Fruit fly (Drosophila melanogaster) whole organism, wandering third instar larva: ENCODE results near the gene Rab9.

ENCODE experiments used
- CG32264 ChIP-seq: fragments of 200-800 bp; sonication (Bioruptor generic); optimal IDR thresholded peaks from 2 replicates; lab custom pipeline; 2016; ENCODE audit warnings: missing biosample characterization, missing genetic modification characterization
- CG9705 ChIP-seq: fragments of 200-800 bp; sonication (Bioruptor generic); optimal IDR thresholded peaks from 2 replicates; lab custom pipeline; 2018; ENCODE audit warnings: missing biosample characterization, mild to moderate bottlenecking, missing genetic modification characterization
- CrebA ChIP-seq: fragments of 200-800 bp; sonication (Bioruptor generic); optimal IDR thresholded peaks from 2 replicates; lab custom pipeline; 2016; ENCODE audit warnings: missing biosample characterization, mild to moderate bottlenecking, missing genetic modification characterization, borderline replicate concordance
- Dfd ChIP-seq: fragments of >200 bp; optimal IDR thresholded peaks from 2 replicates; lab custom pipeline; 2017; ENCODE audit warnings: missing biosample characterization, missing genetic modification characterization
- Dif ChIP-seq: fragments of 200-275, 200-300 bp; sonication (Bioruptor generic); optimal IDR thresholded peaks from 2 replicates; lab custom pipeline; 2018; ENCODE audit warnings: missing biosample characterization, missing genetic modification characterization; ENCODE audit not compliant: partially characterized antibody
- GATAd ChIP-seq: sonication (Bioruptor generic); optimal IDR thresholded peaks from 2 replicates; lab custom pipeline; 2016; ENCODE audit warnings: missing biosample characterization, missing genetic modification characterization
- HLH106 ChIP-seq: fragments of 200-800 bp; optimal IDR thresholded peaks from 3 replicates; lab custom pipeline; 2019; ENCODE audit warnings: missing biosample characterization, mild to moderate bottlenecking, missing genetic modification characterization, moderate library complexity
- Hnf4 ChIP-seq: fragments of 200-800 bp; sonication (Bioruptor generic); optimal IDR thresholded peaks from 2 replicates; lab custom pipeline; 2016; ENCODE audit warnings: missing biosample characterization, mild to moderate bottlenecking, missing genetic modification characterization
- Hr78 ChIP-seq: fragments of >200 bp; optimal IDR thresholded peaks from 2 replicates; lab custom pipeline; 2017; ENCODE audit warnings: missing biosample characterization, missing genetic modification characterization
- Hr83 ChIP-seq: fragments of 200-300 bp; sonication (Bioruptor generic); optimal IDR thresholded peaks from 2 replicates; lab custom pipeline; 2016; ENCODE audit warnings: missing biosample characterization, mild to moderate bottlenecking, missing genetic modification characterization, moderate library complexity; ENCODE audit not compliant: poor library complexity, severe bottlenecking
- Jra ChIP-seq: sonication (Bioruptor generic); optimal IDR thresholded peaks from 2 replicates; lab custom pipeline; 2016; ENCODE audit warnings: missing biosample characterization, missing genetic modification characterization
- Myc ChIP-seq: fragments of >200 bp; optimal IDR thresholded peaks from 2 replicates; lab custom pipeline; 2017
- N ChIP-seq: fragments of >200 bp; optimal IDR thresholded peaks from 2 replicates; lab custom pipeline; 2018; ENCODE audit warnings: missing biosample characterization, missing external identifiers, missing genetic modification characterization
- OdsH ChIP-seq: fragments of 200-800 bp; sonication (Bioruptor generic); optimal IDR thresholded peaks from 2 replicates; lab custom pipeline; 2016; ENCODE audit warnings: missing biosample characterization, mild to moderate bottlenecking, missing genetic modification characterization
- Rel ChIP-seq, 2 experiments: fragments of 200-800 bp; sonication (Bioruptor generic) in 1 of 2; optimal IDR thresholded peaks; 2 replicates in 1 of 2; 3 replicates in 1 of 2; lab custom pipeline; 2016 to 2019; ENCODE audit warnings: mild to moderate bottlenecking in 2 of 2, missing biosample characterization in 2 of 2, missing genetic modification characterization in 2 of 2, moderate library complexity in 1 of 2
- Sp1 ChIP-seq: fragments of 200-800 bp; sonication (Bioruptor generic); optimal IDR thresholded peaks from 3 replicates; lab custom pipeline; 2019; ENCODE audit warnings: missing biosample characterization, mild to moderate bottlenecking, missing genetic modification characterization, moderate library complexity
- Vsx2 ChIP-seq: fragments of 200-300, 225-300 bp; sonication (Bioruptor generic); optimal IDR thresholded peaks from 2 replicates; lab custom pipeline; 2018; ENCODE audit warnings: missing biosample characterization, missing genetic modification characterization; ENCODE audit not compliant: partially characterized antibody
- br ChIP-seq: fragments of 200-800 bp; sonication (Bioruptor generic); optimal IDR thresholded peaks from 2 replicates; lab custom pipeline; 2016; ENCODE audit warnings: missing biosample characterization, missing genetic modification characterization
- dl ChIP-seq, 2 experiments: fragments of 175-275, 200-275 bp in 1 of 2; fragments of 200-275 bp in 1 of 2; sonication (Bioruptor generic); optimal IDR thresholded peaks; lab custom pipeline; 2018; ENCODE audit warnings: mild to moderate bottlenecking in 2 of 2, missing biosample characterization in 2 of 2, missing genetic modification characterization in 2 of 2, moderate library complexity in 2 of 2; ENCODE audit not compliant: partially characterized antibody in 2 of 2, insufficient read depth in 1 of 2
- dmrt93B ChIP-seq: fragments of 200-800 bp; sonication (Bioruptor generic); optimal IDR thresholded peaks from 2 replicates; lab custom pipeline; 2018; ENCODE audit warnings: missing biosample characterization, mild to moderate bottlenecking, missing genetic modification characterization
- fru ChIP-seq: fragments of 200-800 bp; sonication (Bioruptor generic); optimal IDR thresholded peaks from 3 replicates; lab custom pipeline; 2016; ENCODE audit warnings: missing biosample characterization, mild to moderate bottlenecking, missing genetic modification characterization
- h ChIP-seq: fragments of 200-800 bp; sonication (Bioruptor generic); optimal IDR thresholded peaks from 3 replicates; lab custom pipeline; 2016; ENCODE audit warnings: missing biosample characterization, mild to moderate bottlenecking, missing genetic modification characterization
- jim ChIP-seq: fragments of 175-275, 200-325 bp; sonication (Bioruptor generic); optimal IDR thresholded peaks from 2 replicates; lab custom pipeline; 2016; ENCODE audit warnings: missing biosample characterization, mild to moderate bottlenecking, missing genetic modification characterization
- pan ChIP-seq: fragments of >200 bp; optimal IDR thresholded peaks from 2 replicates; lab custom pipeline; 2017
- psq ChIP-seq: fragments of 200-800 bp; sonication (Bioruptor generic); optimal IDR thresholded peaks from 3 replicates; lab custom pipeline; 2017; ENCODE audit warnings: missing biosample characterization, mild to moderate bottlenecking, missing genetic modification characterization, moderate library complexity
- rgr ChIP-seq: fragments of 200-800 bp; sonication (Bioruptor generic); optimal IDR thresholded peaks from 3 replicates; lab custom pipeline; 2016; ENCODE audit warnings: missing biosample characterization, mild to moderate bottlenecking, missing genetic modification characterization
- tai ChIP-seq: sonication (Bioruptor generic); optimal IDR thresholded peaks from 2 replicates; lab custom pipeline; 2016; ENCODE audit warnings: missing biosample characterization, missing genetic modification characterization
- usp ChIP-seq: fragments of >200 bp; optimal IDR thresholded peaks from 2 replicates; lab custom pipeline; 2017; ENCODE audit warnings: missing biosample characterization, missing genetic modification characterization
- woc ChIP-seq: sonication (Bioruptor generic); optimal IDR thresholded peaks from 2 replicates; lab custom pipeline; 2016; ENCODE audit warnings: missing biosample characterization, mild to moderate bottlenecking, missing genetic modification characterization

Rab9 gene

DNA sequence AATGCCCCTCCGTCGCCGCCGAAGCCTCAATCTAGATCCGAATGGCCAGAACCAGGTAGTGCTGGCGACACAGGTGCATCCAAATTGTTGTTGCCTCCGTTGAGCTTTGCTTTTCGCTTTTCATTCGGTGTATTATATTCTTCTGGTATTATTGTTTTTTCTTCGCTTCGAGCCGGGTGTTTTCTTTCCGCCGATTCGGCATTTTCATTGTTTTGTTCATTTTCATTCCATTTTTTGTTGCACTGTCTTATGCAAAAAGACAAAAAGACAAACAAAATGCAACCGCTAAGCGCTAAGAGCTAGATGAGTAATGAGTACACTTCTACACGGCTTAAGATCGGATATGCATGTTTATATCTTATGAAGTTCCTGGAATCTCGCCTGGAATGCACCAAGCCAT is 39.9 kb downstream of the Rab9 start:
- no peak for TF ChIP-seq GATAd
- no peak for TF ChIP-seq HLH106
- TF ChIP-seq dl (GFP tag; optimal IDR thresholded peaks at IDR 0.05; lab: Kevin White, UChicago; ENCODE audit: insufficient read depth in 1 of 2, partially characterized antibody in 2 of 2): no peak
- no peak for TF ChIP-seq Dif (GFP tag; lab: Kevin White, UChicago)
- no peak for TF ChIP-seq Jra (GFP tag; lab: Kevin White, UChicago)
- no peak for TF ChIP-seq tai (GFP tag; lab: Kevin White, UChicago)

DNA sequence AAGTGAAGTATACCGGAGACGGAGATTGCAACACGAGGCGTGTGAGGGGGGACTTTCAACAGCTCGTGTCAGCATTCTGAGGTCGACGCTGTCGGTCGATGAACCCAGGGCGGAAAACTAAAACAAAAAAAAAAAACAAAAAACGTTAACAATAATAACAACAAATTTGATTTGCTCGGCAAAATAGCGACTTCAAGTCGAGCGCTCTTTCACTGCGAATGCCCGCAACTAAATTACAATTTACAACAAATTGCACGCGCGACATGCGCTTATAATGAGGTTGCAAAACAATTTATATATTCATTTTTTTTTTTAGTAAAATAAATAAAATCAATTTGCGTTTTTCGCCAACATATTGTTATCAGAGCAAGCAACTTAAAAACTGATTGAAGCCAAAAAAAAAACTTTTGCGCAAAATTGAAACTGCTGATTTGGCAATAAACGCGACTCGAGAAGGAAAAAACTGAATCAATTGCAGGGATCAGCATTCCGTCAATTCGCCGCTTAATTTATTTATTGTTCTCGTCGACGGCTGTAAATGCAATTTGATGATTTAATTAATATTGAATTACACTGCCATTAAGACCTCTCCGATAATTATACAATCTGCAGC is 41.1 kb downstream of the Rab9 start:
- no peak for TF ChIP-seq dl (GFP tag; optimal IDR thresholded peaks at IDR 0.05; lab: Kevin White, UChicago; ENCODE audit: insufficient read depth in 1 of 2, partially characterized antibody in 2 of 2)
- no peak for TF ChIP-seq br (GFP tag; lab: Kevin White, UChicago)
- TF ChIP-seq Vsx2: no peak
- TF ChIP-seq pan (lab: Kevin White, UChicago): no peak
- TF ChIP-seq Rel (GFP tag; optimal IDR thresholded peaks at IDR 0.05; lab: Kevin White, UChicago): no peak
- no peak for TF ChIP-seq Rel (tag; optimal IDR thresholded peaks at IDR 0.05; lab: Kevin White, UChicago)
- TF ChIP-seq Jra (GFP tag; lab: Kevin White, UChicago): no peak
- no peak for TF ChIP-seq woc
- no peak for TF ChIP-seq CG9705 (GFP tag; lab: Kevin White, UChicago)
- no peak for TF ChIP-seq jim (GFP tag; lab: Kevin White, UChicago)
- no peak for TF ChIP-seq Hr78 (GFP tag; lab: Kevin White, UChicago)
- TF ChIP-seq Myc (lab: Kevin White, UChicago): no peak
- no peak for TF ChIP-seq N (GFP tag; lab: Kevin White, UChicago)
- no peak for TF ChIP-seq CrebA
- TF ChIP-seq, all 38 proteins: peak for 0

DNA sequence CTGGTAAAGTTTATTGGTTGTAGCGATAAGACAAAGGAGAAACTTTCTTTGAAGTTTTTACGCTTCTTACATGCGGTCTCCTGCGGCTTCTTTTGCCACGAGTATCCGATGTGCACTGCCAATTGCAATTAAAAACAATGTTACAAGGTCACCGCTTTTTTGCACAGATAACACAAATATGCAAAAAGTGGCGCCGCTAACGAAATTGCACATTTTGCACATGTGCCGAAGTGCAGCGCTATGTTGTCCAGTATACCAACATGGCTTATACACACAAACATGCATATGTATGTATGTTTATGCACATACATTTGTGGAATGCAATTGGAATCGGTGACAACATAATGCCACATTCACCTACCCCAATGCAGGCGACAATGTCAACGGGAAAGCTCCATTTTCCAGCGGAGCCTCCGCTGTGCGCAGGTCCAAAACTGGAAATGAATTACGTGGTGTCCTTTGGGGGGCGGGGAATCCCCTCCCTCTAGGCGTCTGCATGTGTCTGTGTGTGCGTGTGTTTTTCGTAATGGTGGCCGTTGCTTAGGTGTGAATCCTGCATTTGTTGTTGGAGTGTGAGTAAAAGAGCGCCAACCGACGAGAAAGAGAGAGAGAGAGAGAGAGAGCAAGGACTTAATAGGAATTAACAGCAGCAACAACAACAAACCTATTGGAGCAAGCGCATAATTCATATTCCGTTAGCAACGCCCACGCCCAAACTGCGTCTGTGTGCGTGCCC is 47.0 kb downstream of the Rab9 start:
- TF ChIP-seq tai (GFP tag; lab: Kevin White, UChicago) (no peak), dl (GFP tag; optimal IDR thresholded peaks at IDR 0.05; lab: Kevin White, UChicago; ENCODE audit: insufficient read depth in 1 of 2, partially characterized antibody in 2 of 2) (no peak), rgr (GFP tag; lab: Kevin White, UChicago) (no peak), psq (no peak), usp (GFP tag; lab: Kevin White, UChicago) (no peak), h (no peak), dmrt93B (GFP tag; lab: Kevin White, UChicago) (no peak), CG9705 (GFP tag; lab: Kevin White, UChicago) (no peak), fru (GFP tag; lab: Kevin White, UChicago) (no peak), Sp1 (GFP tag; lab: Kevin White, UChicago) (no peak), Dfd (GFP tag; lab: Kevin White, UChicago) (no peak), Vsx2 (no peak), Hr78 (GFP tag; lab: Kevin White, UChicago) (no peak), Myc (lab: Kevin White, UChicago) (no peak)

DNA sequence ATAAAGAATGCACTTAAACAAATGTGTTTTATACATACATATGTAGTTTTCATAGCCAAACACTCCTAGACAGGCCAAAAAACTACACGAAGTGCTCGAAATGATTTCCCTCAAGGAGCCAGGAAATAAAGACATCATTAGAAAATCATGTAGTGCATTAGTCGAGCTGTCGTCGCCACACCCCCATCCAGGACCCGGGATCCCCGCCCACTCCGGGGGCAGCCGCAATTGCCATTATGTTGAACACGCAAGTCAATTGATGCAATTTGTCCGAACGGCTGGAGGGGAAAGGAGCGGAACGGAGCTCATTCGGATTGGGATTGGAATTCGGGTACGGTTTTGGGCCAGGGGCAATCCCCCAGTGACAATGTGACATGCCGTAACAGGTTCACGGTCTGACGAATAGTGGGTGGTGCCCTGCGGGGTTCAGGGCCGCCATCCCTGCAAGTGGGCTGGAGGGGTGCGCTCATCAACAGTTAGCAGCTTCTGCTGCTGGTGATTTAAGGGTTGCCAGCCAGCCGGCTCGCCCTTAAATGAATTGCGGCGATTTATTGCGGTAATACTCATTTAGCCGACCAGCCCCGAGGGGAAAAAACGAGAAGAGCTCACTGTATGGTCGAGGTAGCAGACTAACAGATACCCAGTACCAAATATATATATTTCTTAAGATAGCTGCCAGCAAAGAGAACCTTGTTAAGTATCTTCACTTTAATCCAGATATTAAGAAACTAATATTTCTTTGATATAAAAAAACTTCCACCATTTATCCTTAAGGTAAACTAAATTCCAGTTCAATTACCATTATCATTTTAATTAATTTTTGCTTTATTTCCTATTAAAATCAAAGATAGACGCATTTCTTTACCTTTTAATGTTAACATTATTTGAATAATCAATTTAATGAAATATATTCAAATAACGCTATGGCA is 48.3 kb downstream of the Rab9 start:
- TF ChIP-seq dl (GFP tag; optimal IDR thresholded peaks at IDR 0.05; lab: Kevin White, UChicago; ENCODE audit: insufficient read depth in 1 of 2, partially characterized antibody in 2 of 2): no peak
- TF ChIP-seq Dfd (GFP tag; lab: Kevin White, UChicago): peak; percentile 95

DNA sequence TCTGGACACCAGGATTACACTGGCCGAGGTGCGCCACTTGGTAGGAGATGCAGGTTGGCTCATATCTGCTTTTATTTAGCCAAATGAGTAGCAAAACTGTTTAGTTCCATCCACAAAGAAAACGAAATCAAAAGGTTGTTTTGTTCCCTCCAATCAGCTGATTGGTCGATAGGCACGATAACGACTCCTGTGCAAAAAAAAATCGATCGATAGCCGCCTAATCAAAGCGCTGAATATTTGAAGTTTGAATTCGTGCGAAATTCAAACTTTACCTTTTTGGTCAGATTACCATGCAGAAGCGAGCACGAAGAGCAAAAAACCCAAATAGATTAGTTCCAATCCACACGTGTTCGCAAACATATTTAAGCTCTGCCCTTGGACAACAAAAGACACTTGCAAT is 52.2 kb downstream of the Rab9 start, which contains the start of the genes CG10195 and CG13084:
TSS of gene CG10195 (minus strand) at position 167 of the 400 bp plus-strand sequence.
TSS of gene CG13084 (plus strand) at position 392 of the 400 bp plus-strand sequence.
- no peak for TF ChIP-seq OdsH
- TF ChIP-seq br (GFP tag; lab: Kevin White, UChicago): no peak
- TF ChIP-seq usp (GFP tag; lab: Kevin White, UChicago): no peak
- no peak for TF ChIP-seq Hnf4 (GFP tag; lab: Kevin White, UChicago)
- no peak for TF ChIP-seq tai (GFP tag; lab: Kevin White, UChicago)
- TF ChIP-seq Sp1 (GFP tag; lab: Kevin White, UChicago): no peak
- no peak for TF ChIP-seq Jra (GFP tag; lab: Kevin White, UChicago)
- no peak for TF ChIP-seq CG32264 (GFP tag; lab: Kevin White, UChicago)
- no peak for TF ChIP-seq Myc (lab: Kevin White, UChicago)
- TF ChIP-seq CrebA: no peak
- TF ChIP-seq pan (lab: Kevin White, UChicago): no peak
- no peak for TF ChIP-seq jim (GFP tag; lab: Kevin White, UChicago)
- no peak for TF ChIP-seq Hr83
- TF ChIP-seq rgr (GFP tag; lab: Kevin White, UChicago): no peak
- no peak for TF ChIP-seq Dfd (GFP tag; lab: Kevin White, UChicago)
- TF ChIP-seq fru (GFP tag; lab: Kevin White, UChicago): no peak
- TF ChIP-seq HLH106: no peak
